Worm (Caenorhabditis elegans): ENCODE results near the gene ltd-1.

Gene ltd-1

DNA sequence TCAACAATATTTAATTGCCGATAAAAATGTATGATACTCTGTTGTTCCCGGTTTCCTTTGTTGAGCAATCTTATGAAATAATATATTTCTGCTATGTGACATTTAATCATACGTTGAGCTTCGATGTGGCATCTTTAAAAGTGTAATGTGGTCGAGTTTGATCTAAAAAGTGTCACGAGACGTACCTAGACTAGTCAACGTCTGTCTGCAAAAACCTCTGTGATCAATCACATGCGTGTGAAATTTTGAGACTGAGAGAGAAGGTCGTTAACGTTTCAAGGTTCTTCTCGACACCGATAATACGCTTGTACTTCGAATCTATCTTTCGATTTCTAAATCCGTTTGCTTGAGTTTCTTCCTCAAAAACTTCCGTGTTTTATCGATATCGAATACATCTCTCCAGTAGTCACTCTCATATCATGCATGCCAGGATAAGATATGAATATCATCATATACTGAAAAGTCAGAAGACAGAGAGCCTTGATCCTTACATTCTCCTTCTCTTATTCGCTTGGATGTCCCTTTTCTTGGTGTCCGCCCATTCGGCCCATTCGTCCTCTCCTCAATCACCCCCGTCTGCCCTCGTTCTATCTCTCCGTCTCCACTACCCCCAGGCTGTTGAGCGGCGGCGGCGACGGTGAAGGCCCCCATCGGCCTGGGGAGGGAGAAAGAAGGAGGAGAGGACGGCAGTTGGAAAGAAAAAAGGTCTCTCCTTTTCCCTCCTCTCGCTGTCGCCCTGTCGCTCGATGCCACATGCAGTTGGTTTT, 35.9 kb upstream of the ltd-1 start (continued):
- TF ChIP-seq unc-130 (tag; optimal IDR thresholded peaks at IDR 0.05) (peak; percentile 90), swsn-7 (tag; optimal IDR thresholded peaks at IDR 0.05) (peak; percentile 27), dpl-1 (GFP tag; optimal IDR thresholded peaks at IDR 0.05) (peak; percentile 0 to 53 (median 17)), alr-1 (tag; optimal IDR thresholded peaks at IDR 0.05; ENCODE audit: borderline replicate concordance) (no peak), fos-1 (tag; optimal IDR thresholded peaks at IDR 0.05) (no peak), zip-4 (GFP tag; optimal IDR thresholded peaks at IDR 0.05) (no peak), isw-1 (GFP tag; IDR thresholded peaks at IDR 0.05) (no peak), vab-15 (tag; optimal IDR thresholded peaks at IDR 0.05) (no peak), nhr-19 (GFP tag; conservative IDR thresholded peaks at IDR 0.05) (peak; percentile 76), nhr-20 (tag; optimal IDR thresholded peaks at IDR 0.05) (peak; percentile 92), sup-37 (GFP tag; optimal IDR thresholded peaks at IDR 0.05) (no peak), C04F5.9 (tag; optimal IDR thresholded peaks at IDR 0.05) (no peak), lin-39 (tag; optimal IDR thresholded peaks at IDR 0.05) (peak; percentile 56), rnt-1 (tag; optimal IDR thresholded peaks at IDR 0.05) (peak; percentile 78), ces-1 (GFP tag; optimal IDR thresholded peaks at IDR 0.05) (no peak), nhr-71 (tag; optimal IDR thresholded peaks at IDR 0.05) (peak; percentile 93), ceh-82 (tag; optimal IDR thresholded peaks at IDR 0.05) (peak in 2 of 3 experiments; percentile 39 to 41), aly-2 (tag; optimal IDR thresholded peaks at IDR 0.05) (no peak), nhr-76 (tag; optimal IDR thresholded peaks at IDR 0.05) (no peak), ceh-8 (GFP tag; optimal IDR thresholded peaks at IDR 0.05) (peak; percentile 42), fkh-8 (tag; optimal IDR thresholded peaks at IDR 0.05) (peak; percentile 15), ceh-63 (GFP tag; optimal IDR thresholded peaks at IDR 0.05) (no peak), F16B12.6 (tag; optimal IDR thresholded peaks at IDR 0.05) (peak; percentile 11), unc-30 (tag; optimal IDR thresholded peaks at IDR 0.05) (no peak), lin-13 (GFP tag; optimal IDR thresholded peaks at IDR 0.05) (no peak), lir-3 (tag; optimal IDR thresholded peaks at IDR 0.05; ENCODE audit: poor library complexity) (peak; percentile 33), nhr-12 (tag; optimal IDR thresholded peaks at IDR 0.05) (no peak), hpl-2 (GFP tag; optimal IDR thresholded peaks at IDR 0.05) (no peak), pag-3 (tag; optimal IDR thresholded peaks at IDR 0.05; ENCODE audit: borderline replicate concordance, insufficient read depth) (peak; percentile 81), lin-14 (GFP tag; optimal IDR thresholded peaks at IDR 0.05) (peak; percentile 82), elt-2 (tag; optimal IDR thresholded peaks at IDR 0.05) (peak; percentile 17), aha-1 (tag; optimal IDR thresholded peaks at IDR 0.05) (peak; percentile 22), hlh-17 (GFP tag; optimal IDR thresholded peaks at IDR 0.05; ENCODE audit: borderline replicate concordance) (no peak), nhr-47 (tag; optimal IDR thresholded peaks at IDR 0.05) (peak; percentile 59), nhr-77 (tag; optimal IDR thresholded peaks at IDR 0.05) (no peak), ama-1 (optimal IDR thresholded peaks at IDR 0.05) (no peak), zag-1 (tag; optimal IDR thresholded peaks at IDR 0.05) (no peak), mef-2 (tag; optimal IDR thresholded peaks at IDR 0.05) (no peak), unc-62 (GFP tag; optimal IDR thresholded peaks at IDR 0.05) (no peak), skn-1 (tag; optimal IDR thresholded peaks at IDR 0.05) (peak; percentile 43), blmp-1 (tag; optimal IDR thresholded peaks at IDR 0.05) (peak; percentile 55), nhr-90 (tag; optimal IDR thresholded peaks at IDR 0.05; ENCODE audit: poor library complexity) (peak; percentile 41), ztf-4 (tag; optimal IDR thresholded peaks at IDR 0.05) (peak; percentile 57), nhr-85 (tag) (peak; percentile 92), mab-9 (GFP tag; IDR thresholded peaks at IDR 0.05) (no peak), mep-1 (tag; optimal IDR thresholded peaks at IDR 0.05) (peak; percentile 21), xbp-1 (tag; optimal IDR thresholded peaks at IDR 0.05) (peak; percentile 72), fkh-10 (GFP tag; optimal IDR thresholded peaks at IDR 0.05) (no peak), ceh-90 (tag; optimal IDR thresholded peaks at IDR 0.05) (peak; percentile 30), unc-98 (GFP tag; IDR thresholded peaks at IDR 0.05) (no peak), nhr-11 (tag; optimal IDR thresholded peaks at IDR 0.05) (peak; percentile 30)

Measured in whole organism, L1 larva.